Worm (Caenorhabditis elegans) whole organism, young adult: ENCODE data around the gene F57B9.8.

ENCODE experiments used
- B0019.2 ChIP-seq: fragments of 200-800 bp; sonication (Bioruptor generic); conservative IDR thresholded peaks from 2 replicates; pipeline ENCODE4 v1.3.6; 2022; ENCODE audit warnings: missing genetic modification reagents, missing genetic modification characterization, missing compliant biosample characterization
- C17E4.6 ChIP-seq: fragments of 200-800 bp; sonication (Bioruptor generic); IDR thresholded peaks from 2 replicates; pipeline ENCODE4 v1.3.6; 2022; ENCODE audit warnings: missing genetic modification reagents, missing genetic modification characterization, missing compliant biosample characterization
- F10E7.11 ChIP-seq: sonication (generic microtip); optimal IDR thresholded peaks from 2 replicates; lab custom pipeline; 2017; ENCODE audit warnings: mild to moderate bottlenecking, missing genetic modification characterization, moderate library complexity, missing compliant biosample characterization
- F55B11.4 ChIP-seq: sonication (generic microtip); optimal IDR thresholded peaks from 2 replicates; lab custom pipeline; 2016; ENCODE audit warnings: missing compliant biosample characterization, missing genetic modification characterization, borderline replicate concordance; ENCODE audit not compliant: insufficient read depth
- F57A8.1 ChIP-seq: fragments of 200-800 bp; sonication (Bioruptor generic); optimal IDR thresholded peaks from 2 replicates; lab custom pipeline; 2018; ENCODE audit warnings: mild to moderate bottlenecking, missing genetic modification characterization, moderate library complexity, missing compliant biosample characterization
- F57C9.4 ChIP-seq: sonication (generic microtip); optimal IDR thresholded peaks from 2 replicates; lab custom pipeline; 2017; ENCODE audit warnings: mild to moderate bottlenecking, missing genetic modification characterization, missing compliant biosample characterization
- K12H6.12 ChIP-seq: fragments of 200-800 bp; sonication (Bioruptor generic); optimal IDR thresholded peaks from 2 replicates; lab custom pipeline; 2018; ENCODE audit warnings: mild to moderate bottlenecking, missing genetic modification characterization, missing compliant biosample characterization
- T07F8.4 ChIP-seq: sonication (generic microtip); optimal IDR thresholded peaks from 2 replicates; lab custom pipeline; 2016; ENCODE audit warnings: mild to moderate bottlenecking, missing genetic modification characterization, moderate library complexity, missing compliant biosample characterization
- Y56A3A.18 ChIP-seq: fragments of 200-800 bp; sonication (Bioruptor generic); IDR thresholded peaks from 2 replicates; pipeline ENCODE4 v1.3.6; 2022; ENCODE audit warnings: missing genetic modification reagents, missing genetic modification characterization, missing compliant biosample characterization
- ama-1 ChIP-seq, 3 experiments: fragments of 150-350 bp in 1 of 3; sonication (generic microtip) in 2 of 3; optimal IDR thresholded peaks; 2 replicates each; lab custom pipeline; 2014 to 2018; ENCODE audit warnings: missing biosample characterization in 2 of 3, missing genetic modification characterization in 2 of 3, missing genetic modification reagents in 2 of 3
- bed-2 ChIP-seq: fragments of 200-800 bp; sonication (Bioruptor generic); IDR thresholded peaks from 2 replicates; pipeline ENCODE4 v1.3.6; 2022; ENCODE audit warnings: missing genetic modification reagents, missing genetic modification characterization, missing compliant biosample characterization
- ccch-3 ChIP-seq: fragments of 200-800 bp; sonication (Bioruptor generic); optimal IDR thresholded peaks from 2 replicates; lab custom pipeline; 2018; ENCODE audit warnings: mild to moderate bottlenecking, missing genetic modification characterization, missing compliant biosample characterization
- ceh-79 ChIP-seq: sonication (generic microtip); optimal IDR thresholded peaks from 2 replicates; lab custom pipeline; 2017; ENCODE audit warnings: mild to moderate bottlenecking, missing genetic modification characterization, missing compliant biosample characterization
- ekl-4 ChIP-seq: fragments of 200-800 bp; sonication (Bioruptor generic); IDR thresholded peaks from 2 replicates; pipeline ENCODE4 v1.3.6; 2022; ENCODE audit warnings: missing genetic modification reagents, missing genetic modification characterization, missing compliant biosample characterization
- him-1 ChIP-seq: sonication (generic microtip); optimal IDR thresholded peaks from 2 replicates; lab custom pipeline; 2016; ENCODE audit warnings: missing genotype, missing genetic modification reagents, missing genetic modification characterization, missing compliant biosample characterization
- madf-6 ChIP-seq: fragments of 200-800 bp; sonication (Bioruptor generic); IDR thresholded peaks from 2 replicates; pipeline ENCODE4 v1.3.6; 2022; ENCODE audit warnings: missing genetic modification reagents, missing genetic modification characterization, missing compliant biosample characterization
- mes-4 ChIP-seq: sonication (generic microtip); optimal IDR thresholded peaks from 2 replicates; lab custom pipeline; 2016; ENCODE audit warnings: missing genotype, missing genetic modification characterization, missing compliant biosample characterization
- nfya-1 ChIP-seq: sonication (generic microtip); optimal IDR thresholded peaks from 2 replicates; lab custom pipeline; 2017; ENCODE audit warnings: antibody characterized with exemption, missing compliant biosample characterization, missing genetic modification characterization, borderline replicate concordance; ENCODE audit not compliant: insufficient read depth
- rpc-1 ChIP-seq, 2 experiments: fragments of 150-350 bp in 1 of 2; sonication (generic microtip) in 1 of 2; optimal IDR thresholded peaks; 2 replicates each; lab custom pipeline; 2014 to 2018; ENCODE audit warnings: missing biosample characterization in 1 of 2, missing genetic modification characterization in 1 of 2, missing genetic modification reagents in 1 of 2, missing genotype in 1 of 2
- snpc-1.3 ChIP-seq: sonication (generic microtip); optimal IDR thresholded peaks from 2 replicates; lab custom pipeline; 2017; ENCODE audit warnings: missing genetic modification characterization, mild to moderate bottlenecking, missing compliant biosample characterization, antibody characterized with exemption, moderate library complexity, missing genotype, missing genetic modification reagents; ENCODE audit not compliant: insufficient read depth
- tbx-9 ChIP-seq: sonication (generic microtip); optimal IDR thresholded peaks from 2 replicates; lab custom pipeline; 2016; ENCODE audit warnings: borderline replicate concordance, missing genetic modification characterization, inconsistent platforms, missing compliant biosample characterization
- ztf-6 ChIP-seq: fragments of 200-800 bp; sonication (Bioruptor generic); IDR thresholded peaks from 2 replicates; pipeline ENCODE4 v1.3.6; 2022; ENCODE audit warnings: missing genetic modification reagents, missing genetic modification characterization, missing compliant biosample characterization

F57B9.8 gene

ce11 chrIII:6885889-6886288, 49.2 kb downstream of the F57B9.8 start:
- TF ChIP-seq him-1 (tag; lab: Kevin White, UChicago) (no peak), ama-1 (optimal IDR thresholded peaks at IDR 0.05; lab: Kevin White, UChicago) (no peak), ama-1 (GFP tag; optimal IDR thresholded peaks at IDR 0.05; lab: Kevin White, UChicago) (no peak), ztf-6 (GFP tag; lab: Robert Waterston, UW) (no peak), bed-2 (GFP tag; lab: Robert Waterston, UW) (no peak), B0019.2 (GFP tag; lab: Robert Waterston, UW) (no peak), mes-4 (tag; lab: Kevin White, UChicago) (no peak), K12H6.12 (no peak), C17E4.6 (GFP tag; lab: Robert Waterston, UW) (no peak), F57A8.1 (GFP tag; lab: Kevin White, UChicago) (no peak)

- TF ChIP-seq snpc-1.3 (tag; lab: Kevin White, UChicago), result no peak
- no peak for TF ChIP-seq nfya-1 (tag; lab: Kevin White, UChicago)
- no peak for TF ChIP-seq F55B11.4
- no peak for TF ChIP-seq T07F8.4
- no peak for TF ChIP-seq ekl-4 (GFP tag; lab: Robert Waterston, UW)
- no peak for TF ChIP-seq ccch-3 (GFP tag; lab: Kevin White, UChicago)
- no peak for TF ChIP-seq Y56A3A.18 (GFP tag; lab: Robert Waterston, UW)
- TF ChIP-seq madf-6 (GFP tag; lab: Robert Waterston, UW), result no peak
- TF ChIP-seq tbx-9, result no peak
- TF ChIP-seq ceh-79 (tag; lab: Kevin White, UChicago), result no peak
- no peak for TF ChIP-seq F57C9.4 (tag; lab: Kevin White, UChicago)
- no peak for TF ChIP-seq rpc-1 (optimal IDR thresholded peaks at IDR 0.05; lab: Kevin White, UChicago)
- TF ChIP-seq rpc-1 (tag; optimal IDR thresholded peaks at IDR 0.05; lab: Kevin White, UChicago), result no peak
- no peak for TF ChIP-seq F10E7.11 (tag; lab: Kevin White, UChicago)
Measured at ce11 chrIII:6884203-6884602, 50.9 kb downstream of the F57B9.8 start, which contains the start of gene med-2. TSS of gene med-2 (plus strand) at chrIII:6884503.
